Worm (Caenorhabditis elegans) whole organism, L4/young adult: ENCODE measurements around the gene srx-98.

Source experiments
- dao-5 ChIP-seq: sonication (generic microtip); optimal IDR thresholded peaks from 2 replicates; lab custom pipeline; 2016; ENCODE audit warnings: missing genotype, missing genetic modification characterization, moderate library complexity, missing compliant biosample characterization
- him-1 ChIP-seq: sonication (generic microtip); optimal IDR thresholded peaks from 2 replicates; lab custom pipeline; 2016; ENCODE audit warnings: missing genotype, missing genetic modification reagents, missing genetic modification characterization, missing compliant biosample characterization

ce11 chrII:3681365-3682083 lies 10.7 kb upstream of the srx-98 start, which contains the start of gene F19B10.10:
- no peak for TF ChIP-seq dao-5
- TF ChIP-seq him-1: no peak
